Worm (Caenorhabditis elegans): ENCODE measurements around the gene bath-39.
A peak's percentile ranks its signal among the peaks of the same experiment; 100 is the strongest.

bath-39 gene

DNA sequence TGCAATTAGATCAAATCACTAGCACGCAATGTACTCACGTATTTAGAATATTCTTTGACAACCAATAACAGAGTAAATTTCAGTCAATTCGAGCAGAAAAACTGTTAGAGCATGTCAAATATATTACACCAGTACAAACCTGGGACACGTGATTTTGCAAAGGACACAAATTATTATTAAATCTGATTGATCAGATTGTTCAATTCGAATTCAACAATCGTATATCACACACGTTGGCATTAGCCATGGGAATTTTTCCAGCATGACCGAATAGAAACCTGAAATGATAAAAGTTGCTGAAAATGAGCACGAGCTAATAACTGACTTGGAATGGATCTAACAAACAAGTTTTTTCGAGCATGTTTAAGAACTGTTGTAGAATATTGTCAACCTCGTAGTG lies 36.2 kb upstream of the bath-39 start, which contains the start of gene srv-9:
srv-9 (minus strand) TSS at position 101 of the 400 bp plus-strand sequence.
- TF ChIP-seq nhr-10 (tag; optimal IDR thresholded peaks at IDR 0.05) = no peak
- peak; percentile 44 for TF ChIP-seq aha-1 (tag)

DNA sequence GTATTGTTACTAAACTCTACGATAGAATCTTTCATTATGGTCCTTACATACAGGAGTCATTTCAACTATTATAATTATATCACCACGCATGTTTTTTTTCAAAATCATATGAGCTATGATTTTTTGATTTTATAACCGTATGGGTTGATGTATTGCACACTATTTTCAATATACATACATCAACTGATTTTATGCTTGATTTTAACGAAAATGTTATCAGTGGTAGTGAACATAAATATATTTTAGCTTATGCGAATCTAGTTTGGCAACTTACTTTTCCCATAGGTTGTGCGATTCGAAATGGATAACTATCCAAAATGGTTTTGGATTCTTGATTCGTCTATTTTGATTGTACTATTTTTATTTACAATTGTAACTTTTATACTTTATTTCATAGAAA lies 35.7 kb upstream of the bath-39 start, which contains the start of gene srv-10:
srv-10 (plus strand) TSS at position 301 of the 400 bp plus-strand sequence.
- TF ChIP-seq mdl-1 (tag; optimal IDR thresholded peaks at IDR 0.05) (no peak), nhr-76 (tag; optimal IDR thresholded peaks at IDR 0.05) (no peak), Y105C5A.15 (GFP tag; IDR thresholded peaks at IDR 0.05) (no peak), unc-62 (GFP tag; optimal IDR thresholded peaks at IDR 0.05 in 1 of 2) (no peak), unc-62 (tag; optimal IDR thresholded peaks at IDR 0.05) (no peak), tag-97 (GFP tag; IDR thresholded peaks at IDR 0.05) (no peak), lin-13 (GFP tag; optimal IDR thresholded peaks at IDR 0.05) (no peak), mes-2 (tag; optimal IDR thresholded peaks at IDR 0.05; ENCODE audit: poor library complexity, severe bottlenecking) (no peak), nhr-237 (tag; optimal IDR thresholded peaks at IDR 0.05) (no peak), D1046.2 (GFP tag; IDR thresholded peaks at IDR 0.05) (no peak), daf-12 (tag; optimal IDR thresholded peaks at IDR 0.05) (no peak), nhr-10 (tag; optimal IDR thresholded peaks at IDR 0.05) (no peak), skn-1 (tag; optimal IDR thresholded peaks at IDR 0.05) (no peak), zip-2 (tag; optimal IDR thresholded peaks at IDR 0.05) (no peak), madf-5 (GFP tag; IDR thresholded peaks at IDR 0.05) (no peak), duxl-1 (tag; optimal IDR thresholded peaks at IDR 0.05; ENCODE audit: poor library complexity) (no peak), lsy-2 (tag; optimal IDR thresholded peaks at IDR 0.05) (no peak)

DNA sequence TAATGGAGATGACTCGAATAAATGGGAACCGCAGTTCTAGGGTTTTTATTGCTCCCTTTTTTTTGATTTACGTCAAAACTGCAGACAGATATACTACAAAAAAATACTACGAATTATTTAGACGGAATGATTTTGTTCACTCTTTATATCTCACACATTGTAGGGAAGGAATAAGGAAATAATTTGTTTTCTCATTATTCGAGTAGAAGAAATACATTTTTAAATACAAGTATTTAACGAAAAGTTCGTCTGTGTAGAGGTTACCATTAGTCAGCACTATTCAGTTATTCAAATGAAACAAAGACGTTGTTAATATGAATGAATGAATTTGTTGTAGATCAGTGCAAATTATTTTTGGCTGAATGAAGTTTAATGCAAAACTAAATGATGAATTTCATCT lies 32.5 kb upstream of the bath-39 start, which contains the start of gene srd-18:
srd-18 (minus strand) TSS at position 101 of the 400 bp plus-strand sequence.
- TF ChIP-seq gei-8 (GFP tag; optimal IDR thresholded peaks at IDR 0.05) (no peak), skn-1 (tag; optimal IDR thresholded peaks at IDR 0.05) (no peak), aly-2 (tag; optimal IDR thresholded peaks at IDR 0.05) (no peak), ZK546.5 (tag; optimal IDR thresholded peaks at IDR 0.05) (no peak), mep-1 (tag; optimal IDR thresholded peaks at IDR 0.05) (no peak), dve-1 (tag; optimal IDR thresholded peaks at IDR 0.05; ENCODE audit: insufficient read depth) (no peak), ZK337.2 (GFP tag; IDR thresholded peaks at IDR 0.05) (no peak), mxl-3 (GFP tag; optimal IDR thresholded peaks at IDR 0.05) (no peak), madf-5 (GFP tag; IDR thresholded peaks at IDR 0.05) (no peak), saeg-2 (GFP tag; IDR thresholded peaks at IDR 0.05) (no peak), F37D6.2 (tag; optimal IDR thresholded peaks at IDR 0.05) (no peak), lsy-2 (tag; optimal IDR thresholded peaks at IDR 0.05) (no peak), lin-29 (GFP tag; IDR thresholded peaks at IDR 0.05) (no peak)

DNA sequence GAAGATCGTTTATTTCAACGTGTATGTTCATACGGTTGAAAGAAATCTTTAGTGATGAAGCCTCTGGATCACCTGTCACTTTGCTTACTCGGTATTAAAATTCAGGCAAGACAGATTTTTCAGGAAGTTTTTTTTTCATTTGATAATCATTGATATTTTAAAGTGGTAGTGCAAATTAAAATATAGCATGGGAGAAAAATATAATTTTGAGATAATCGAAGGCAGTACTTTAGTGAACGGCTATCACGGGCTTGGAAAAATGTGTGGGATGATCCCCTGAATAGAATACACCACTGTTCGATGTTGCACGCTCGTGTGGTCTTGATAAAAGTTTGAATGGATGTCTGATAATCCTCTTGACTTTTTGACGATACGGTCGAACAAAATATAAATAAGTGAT lies 31.9 kb upstream of the bath-39 start:
- TF ChIP-seq zfp-2 (tag; optimal IDR thresholded peaks at IDR 0.05) = no peak
- peak in 1 of 2 experiments; percentile 96 for TF ChIP-seq unc-62 (GFP tag; optimal IDR thresholded peaks at IDR 0.05 in 1 of 2)
- no peak for TF ChIP-seq unc-62 (tag; optimal IDR thresholded peaks at IDR 0.05)

DNA sequence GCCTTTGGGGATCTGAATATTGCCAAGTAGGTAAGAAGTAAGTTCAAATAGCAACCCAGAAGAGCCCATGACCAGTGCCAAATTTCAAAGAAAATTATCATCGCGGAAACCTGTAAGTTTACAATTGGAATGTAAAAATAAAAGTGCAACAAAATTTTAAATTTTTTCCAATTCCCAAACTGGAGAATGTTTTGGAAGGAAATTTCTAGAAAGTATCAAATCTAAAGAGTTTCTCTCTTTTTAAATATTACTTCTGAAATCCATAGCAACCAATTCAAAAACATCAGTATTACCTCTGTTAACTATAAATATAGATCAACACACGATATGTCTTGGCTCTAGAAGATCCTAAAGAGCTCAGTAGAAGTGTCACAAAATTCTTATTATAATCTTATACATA lies 30.6 kb upstream of the bath-39 start, which contains the start of gene srd-19:
srd-19 (minus strand) TSS at position 101 of the 400 bp plus-strand sequence.
- TF ChIP-seq pha-4 (GFP tag; IDR thresholded peaks at IDR 0.05) (no peak), pha-4 (tag; optimal IDR thresholded peaks at IDR 0.05) (no peak), Y5F2A.4 (GFP tag; optimal IDR thresholded peaks at IDR 0.05) (no peak), zfp-3 (GFP tag; conservative IDR thresholded peaks at IDR 0.05) (no peak)

- TF ChIP-seq aha-1 (tag) (peak; percentile 97), nhr-48 (tag; optimal IDR thresholded peaks at IDR 0.05) (no peak)
Measured at ce11 chrV:13432364-13432763, 26.9 kb upstream of the bath-39 start, which contains the start of gene srd-17. srd-17 (minus strand) TSS chrV:13432714.
